Worm (Caenorhabditis elegans) whole organism, late embryonic: Measurements from ENCODE around the gene orc-2.

Source experiments
- F13H6.1 ChIP-seq: sonication (generic microtip); optimal IDR thresholded peaks from 2 replicates; lab custom pipeline; 2016; ENCODE audit warnings: missing genetic modification characterization, missing compliant biosample characterization
- K09A11.1 ChIP-seq: sonication (generic microtip); optimal IDR thresholded peaks from 2 replicates; lab custom pipeline; 2017; ENCODE audit warnings: antibody characterized with exemption, mild to moderate bottlenecking, missing genetic modification characterization, missing compliant biosample characterization; ENCODE audit not compliant: insufficient read depth
- Y22D7AL.16 ChIP-seq: sonication (generic microtip); optimal IDR thresholded peaks from 2 replicates; lab custom pipeline; 2016; ENCODE audit warnings: missing genetic modification characterization, missing compliant biosample characterization
- ahr-1 ChIP-seq: sonication (generic microtip); optimal IDR thresholded peaks from 2 replicates; lab custom pipeline; 2016; ENCODE audit warnings: missing genetic modification characterization, missing compliant biosample characterization
- ama-1 ChIP-seq: fragments of 150-350 bp; optimal IDR thresholded peaks from 2 replicates; lab custom pipeline; 2014
- ceh-14 ChIP-seq: sonication (generic microtip); optimal IDR thresholded peaks from 2 replicates; lab custom pipeline; 2016; ENCODE audit warnings: missing genotype, missing genetic modification characterization, missing compliant biosample characterization
- ceh-18 ChIP-seq: sonication (generic microtip); optimal IDR thresholded peaks from 2 replicates; lab custom pipeline; 2016; ENCODE audit warnings: missing genetic modification characterization, missing compliant biosample characterization
- ceh-19 ChIP-seq: fragments of 200-800 bp; sonication (Bioruptor generic); optimal IDR thresholded peaks from 2 replicates; lab custom pipeline; 2018; ENCODE audit warnings: mild to moderate bottlenecking, missing genetic modification characterization, missing compliant biosample characterization
- ceh-2 ChIP-seq: sonication (generic microtip); optimal IDR thresholded peaks from 2 replicates; lab custom pipeline; 2016; ENCODE audit warnings: missing genotype, missing genetic modification characterization, missing compliant biosample characterization
- ceh-24 ChIP-seq: sonication (generic microtip); optimal IDR thresholded peaks from 2 replicates; lab custom pipeline; 2016; ENCODE audit warnings: mild to moderate bottlenecking, missing genetic modification characterization, missing compliant biosample characterization
- ceh-31 ChIP-seq: sonication (generic microtip); optimal IDR thresholded peaks from 2 replicates; lab custom pipeline; 2016; ENCODE audit warnings: missing genetic modification characterization, missing compliant biosample characterization
- ceh-34 ChIP-seq: sonication (generic microtip); optimal IDR thresholded peaks from 2 replicates; lab custom pipeline; 2016; ENCODE audit warnings: mild to moderate bottlenecking, missing genetic modification characterization, missing compliant biosample characterization
- ceh-45 ChIP-seq: fragments of 200-800 bp; sonication (Bioruptor generic); IDR thresholded peaks from 2 replicates; pipeline ENCODE4 v1.3.6; 2022; ENCODE audit warnings: missing genetic modification reagents, missing genetic modification characterization, missing compliant biosample characterization
- ceh-9 ChIP-seq: sonication (generic microtip); optimal IDR thresholded peaks from 2 replicates; lab custom pipeline; 2016; ENCODE audit warnings: mild to moderate bottlenecking, missing genetic modification characterization, inconsistent platforms, missing compliant biosample characterization
- che-1 ChIP-seq: sonication (generic microtip); optimal IDR thresholded peaks from 2 replicates; lab custom pipeline; 2016; ENCODE audit warnings: mild to moderate bottlenecking, missing genetic modification characterization, missing compliant biosample characterization
- dmd-4 ChIP-seq: sonication (generic microtip); optimal IDR thresholded peaks from 2 replicates; lab custom pipeline; 2016; ENCODE audit warnings: borderline replicate concordance, missing genetic modification characterization, missing compliant biosample characterization
- dve-1 ChIP-seq: sonication (generic microtip); optimal IDR thresholded peaks from 2 replicates; lab custom pipeline; 2017; ENCODE audit warnings: antibody characterized with exemption, mild to moderate bottlenecking, missing genetic modification characterization, missing compliant biosample characterization
- elt-2 ChIP-seq: sonication (generic microtip); optimal IDR thresholded peaks from 2 replicates; lab custom pipeline; 2016; ENCODE audit warnings: missing genetic modification reagents, missing genetic modification characterization, missing compliant biosample characterization
- elt-4 ChIP-seq: sonication (generic microtip); optimal IDR thresholded peaks from 2 replicates; lab custom pipeline; 2016; ENCODE audit warnings: missing genetic modification characterization, missing compliant biosample characterization
- ets-4 ChIP-seq: sonication (generic microtip); optimal IDR thresholded peaks from 2 replicates; lab custom pipeline; 2016; ENCODE audit warnings: missing genetic modification characterization, missing compliant biosample characterization
- eyg-1 ChIP-seq: sonication (generic microtip); optimal IDR thresholded peaks from 2 replicates; lab custom pipeline; 2016; ENCODE audit warnings: missing genotype, missing genetic modification characterization, missing compliant biosample characterization
- fkh-10 ChIP-seq: fragments of 150-350 bp; optimal IDR thresholded peaks from 2 replicates; lab custom pipeline; 2014; ENCODE audit warnings: missing biosample characterization, missing genetic modification reagents, missing genetic modification characterization
- gmeb-2 ChIP-seq: sonication (generic microtip); optimal IDR thresholded peaks from 2 replicates; lab custom pipeline; 2016; ENCODE audit warnings: missing genetic modification characterization, inconsistent platforms, missing compliant biosample characterization
- hlh-15 ChIP-seq: sonication (generic microtip); optimal IDR thresholded peaks from 2 replicates; lab custom pipeline; 2016; ENCODE audit warnings: missing genetic modification characterization, missing compliant biosample characterization
- hlh-30 ChIP-seq: sonication (generic microtip); optimal IDR thresholded peaks from 2 replicates; lab custom pipeline; 2017; ENCODE audit warnings: antibody characterized with exemption, missing genetic modification characterization, missing compliant biosample characterization; ENCODE audit not compliant: insufficient read depth
- lin-11 ChIP-seq: fragments of 200-800 bp; sonication (Bioruptor generic); optimal IDR thresholded peaks from 2 replicates; lab custom pipeline; 2018; ENCODE audit warnings: mild to moderate bottlenecking, missing genetic modification characterization, missing compliant biosample characterization
- madf-2 ChIP-seq: sonication (generic microtip); optimal IDR thresholded peaks from 2 replicates; lab custom pipeline; 2017; ENCODE audit warnings: missing genetic modification characterization, missing compliant biosample characterization
- mec-3 ChIP-seq: sonication (generic microtip); optimal IDR thresholded peaks from 2 replicates; lab custom pipeline; 2016; ENCODE audit warnings: borderline replicate concordance, missing genetic modification characterization, missing compliant biosample characterization
- nfya-1 ChIP-seq: sonication (generic microtip); optimal IDR thresholded peaks from 2 replicates; lab custom pipeline; 2017; ENCODE audit warnings: missing genetic modification characterization, mild to moderate bottlenecking, missing compliant biosample characterization, antibody characterized with exemption, moderate library complexity
- nhr-11 ChIP-seq: fragments of 150-350 bp; optimal IDR thresholded peaks from 2 replicates; lab custom pipeline; 2014; ENCODE audit warnings: missing biosample characterization, missing genetic modification characterization
- nhr-232 ChIP-seq: sonication (generic microtip); optimal IDR thresholded peaks from 2 replicates; lab custom pipeline; 2016; ENCODE audit warnings: missing genetic modification characterization, missing compliant biosample characterization
- npax-4 ChIP-seq: sonication (generic microtip); optimal IDR thresholded peaks from 2 replicates; lab custom pipeline; 2016; ENCODE audit warnings: missing genetic modification characterization, missing compliant biosample characterization
- odd-2 ChIP-seq: sonication (generic microtip); optimal IDR thresholded peaks from 2 replicates; lab custom pipeline; 2017; ENCODE audit warnings: antibody characterized with exemption, mild to moderate bottlenecking, missing genetic modification characterization, missing compliant biosample characterization
- pag-3 ChIP-seq: sonication (generic microtip); optimal IDR thresholded peaks from 2 replicates; lab custom pipeline; 2016; ENCODE audit warnings: missing compliant biosample characterization, missing genetic modification characterization, borderline replicate concordance
- pax-1 ChIP-seq: fragments of 150-350 bp; optimal IDR thresholded peaks from 2 replicates; lab custom pipeline; 2014; ENCODE audit warnings: missing biosample characterization, missing genetic modification characterization
- pros-1 ChIP-seq: fragments of 150-350 bp; optimal IDR thresholded peaks from 2 replicates; lab custom pipeline; 2014; ENCODE audit warnings: missing biosample characterization, missing genetic modification reagents, missing genetic modification characterization
- ref-2 ChIP-seq: sonication (generic microtip); optimal IDR thresholded peaks from 2 replicates; lab custom pipeline; 2016; ENCODE audit warnings: missing genetic modification characterization, missing compliant biosample characterization
- rnt-1 ChIP-seq: sonication (generic microtip); optimal IDR thresholded peaks from 2 replicates; lab custom pipeline; 2016; ENCODE audit warnings: missing genetic modification characterization, missing compliant biosample characterization
- sdc-2 ChIP-seq: sonication (generic microtip); optimal IDR thresholded peaks from 2 replicates; lab custom pipeline; 2016; ENCODE audit warnings: missing genotype, missing genetic modification characterization, missing compliant biosample characterization
- sox-4 ChIP-seq: sonication (generic microtip); optimal IDR thresholded peaks from 2 replicates; lab custom pipeline; 2017; ENCODE audit warnings: mild to moderate bottlenecking, missing genetic modification characterization, inconsistent platforms, missing compliant biosample characterization
- syd-9 ChIP-seq: sonication (generic microtip); optimal IDR thresholded peaks from 2 replicates; lab custom pipeline; 2016; ENCODE audit warnings: mild to moderate bottlenecking, missing genetic modification characterization, moderate library complexity, missing compliant biosample characterization
- unc-42 ChIP-seq: sonication (generic microtip); optimal IDR thresholded peaks from 2 replicates; lab custom pipeline; 2016; ENCODE audit warnings: missing genotype, missing genetic modification characterization, missing compliant biosample characterization
- unc-55 ChIP-seq: sonication (generic microtip); optimal IDR thresholded peaks from 2 replicates; lab custom pipeline; 2017; ENCODE audit warnings: missing biosample characterization, missing genetic modification reagents, missing genetic modification characterization
- zip-5 ChIP-seq: sonication (generic microtip); optimal IDR thresholded peaks from 2 replicates; lab custom pipeline; 2016; ENCODE audit warnings: missing genetic modification characterization, missing compliant biosample characterization
- ztf-16 ChIP-seq: sonication (generic microtip); optimal IDR thresholded peaks from 2 replicates; lab custom pipeline; 2017; ENCODE audit warnings: missing genetic modification characterization, missing compliant biosample characterization

orc-2 gene

DNA sequence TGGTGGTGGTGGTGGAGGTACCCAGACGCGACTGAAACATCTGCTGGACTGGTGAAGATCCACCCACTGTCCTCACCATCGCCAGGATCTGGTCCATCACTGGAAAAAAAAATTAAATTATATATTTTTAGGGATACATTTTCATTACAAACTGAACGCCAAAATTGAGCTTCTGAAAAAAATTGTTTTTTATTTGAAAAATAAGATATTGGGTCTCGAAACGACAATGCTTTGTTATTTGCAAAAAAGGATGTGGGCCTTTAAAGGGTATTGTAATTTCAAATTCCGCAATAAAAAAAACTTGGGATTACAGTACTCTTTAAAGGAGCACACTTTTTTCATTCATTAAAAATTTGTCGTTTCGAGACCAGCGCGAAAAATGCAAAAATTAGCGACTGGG is 23.8 kb upstream of the orc-2 start, which contains the start of gene M106.2:
Gene M106.2, minus strand, starts transcription at position 101 of the 400 bp plus-strand sequence.
- no peak for TF ChIP-seq sox-4 (tag; lab: Kevin White, UChicago)
- no peak for TF ChIP-seq pag-3 (tag; lab: Kevin White, UChicago)
- no peak for TF ChIP-seq gmeb-2
- TF ChIP-seq syd-9 (tag; lab: Kevin White, UChicago) = no peak
- no peak for TF ChIP-seq lin-11 (tag; lab: Kevin White, UChicago)
- TF ChIP-seq unc-42 (tag; lab: Kevin White, UChicago) = no peak
- TF ChIP-seq odd-2 (tag; lab: Kevin White, UChicago) = no peak
- TF ChIP-seq ceh-9 (tag; lab: Kevin White, UChicago) = no peak
- TF ChIP-seq ahr-1 (tag; lab: Kevin White, UChicago) = no peak
- TF ChIP-seq nhr-232 = no peak
- no peak for TF ChIP-seq hlh-15
- TF ChIP-seq zip-5 = no peak
- no peak for TF ChIP-seq ceh-19 (GFP tag; lab: Kevin White, UChicago)
- no peak for TF ChIP-seq ama-1
- no peak for TF ChIP-seq K09A11.1
- TF ChIP-seq nhr-11 (tag; lab: Kevin White, UChicago) = no peak
- TF ChIP-seq dve-1 (tag; lab: Kevin White, UChicago) = no peak

DNA sequence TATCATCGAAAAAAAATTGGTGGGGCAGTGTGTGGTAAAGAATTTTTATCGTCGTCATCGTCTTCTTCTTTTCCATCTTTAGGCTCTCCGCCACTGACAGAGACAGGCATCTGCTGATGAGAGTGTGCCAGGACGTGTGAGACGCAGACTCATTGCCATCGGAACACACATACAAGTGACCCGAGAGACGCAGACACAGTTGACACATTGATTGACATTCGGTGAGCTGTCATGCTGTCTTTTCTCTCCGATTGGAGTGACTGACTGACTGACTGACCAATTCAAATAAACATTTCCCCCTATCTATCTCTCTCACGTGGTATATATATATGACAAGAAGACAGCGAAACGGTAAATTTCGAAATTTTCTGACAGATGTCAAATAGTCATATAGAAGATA is 22.6 kb upstream of the orc-2 start:
- TF ChIP-seq nfya-1 (tag; lab: Kevin White, UChicago) (peak; percentile 41), pax-1 (tag; lab: Kevin White, UChicago) (no peak), hlh-30 (peak; percentile 68), zip-5 (no peak), ref-2 (peak; percentile 31), ceh-18 (peak; percentile 54), unc-55 (GFP tag; lab: Kevin White, UChicago) (peak; percentile 100)

- TF ChIP-seq ceh-45 (GFP tag; lab: Robert Waterston, UW) (no peak), eyg-1 (tag; lab: Kevin White, UChicago) (no peak), dmd-4 (tag; lab: Kevin White, UChicago) (no peak), ama-1 (no peak), Y22D7AL.16 (tag; lab: Kevin White, UChicago) (no peak), pax-1 (tag; lab: Kevin White, UChicago) (no peak), ceh-2 (no peak), mec-3 (tag; lab: Kevin White, UChicago) (no peak)
These were observed 20.9 kb upstream of the orc-2 start for ce11 chrII:10852880-10853279.

DNA sequence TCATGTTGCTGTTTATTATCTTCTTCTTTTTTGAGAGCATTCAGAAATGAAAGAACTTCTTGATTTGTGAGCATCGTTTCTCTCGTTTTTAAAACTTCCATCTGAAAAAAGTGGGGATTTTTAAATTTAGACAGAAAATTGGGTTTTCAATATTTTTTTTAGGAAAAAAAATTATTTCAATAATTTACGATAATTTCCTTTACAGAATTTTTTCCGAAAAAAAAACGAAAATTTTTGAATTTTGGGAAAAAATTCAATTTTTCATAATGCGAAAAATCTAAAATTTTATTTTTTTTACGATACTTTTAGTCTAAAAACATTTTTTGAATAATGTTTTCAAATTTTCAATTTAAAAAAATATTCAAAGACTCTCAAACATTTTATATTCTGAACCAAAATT is 16.7 kb upstream of the orc-2 start, which contains the start of gene M106.7:
Gene M106.7, minus strand, starts transcription at position 101 of the 400 bp plus-strand sequence.
- TF ChIP-seq Y22D7AL.16 (tag; lab: Kevin White, UChicago) (no peak), dve-1 (tag; lab: Kevin White, UChicago) (no peak), eyg-1 (tag; lab: Kevin White, UChicago) (no peak), elt-4 (tag; lab: Kevin White, UChicago) (no peak), fkh-10 (no peak), ceh-19 (GFP tag; lab: Kevin White, UChicago) (no peak), ceh-14 (tag; lab: Kevin White, UChicago) (no peak), ref-2 (no peak), ceh-31 (tag; lab: Kevin White, UChicago) (no peak), F13H6.1 (tag; lab: Kevin White, UChicago) (no peak), npax-4 (tag; lab: Kevin White, UChicago) (no peak)

DNA sequence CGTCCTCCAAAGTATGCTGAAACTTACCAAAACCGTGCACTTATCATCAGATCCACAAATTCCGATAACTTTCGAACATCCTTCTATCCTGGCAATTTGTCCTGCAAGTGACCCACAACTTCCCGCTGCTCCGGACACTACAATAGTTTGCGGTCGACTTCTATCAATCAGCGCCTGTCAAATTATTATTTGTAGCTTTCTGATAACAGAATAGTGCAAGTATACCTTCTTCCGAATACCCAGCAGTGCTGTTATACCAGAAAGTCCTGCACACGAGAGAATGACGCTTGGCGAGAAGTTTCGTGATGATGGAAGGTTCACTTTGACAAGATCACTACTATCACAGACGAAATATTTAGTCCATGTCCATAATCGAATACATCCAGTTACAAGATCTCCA is 14.4 kb upstream of the orc-2 start:
- no peak for TF ChIP-seq rnt-1 (tag; lab: Kevin White, UChicago)
- TF ChIP-seq ceh-34 = no peak
- TF ChIP-seq ztf-16 (tag; lab: Kevin White, UChicago) = no peak
- no peak for TF ChIP-seq ceh-19 (GFP tag; lab: Kevin White, UChicago)
- no peak for TF ChIP-seq unc-55 (GFP tag; lab: Kevin White, UChicago)
- no peak for TF ChIP-seq pros-1
- no peak for TF ChIP-seq ets-4 (tag; lab: Kevin White, UChicago)
- no peak for TF ChIP-seq ceh-24 (tag; lab: Kevin White, UChicago)
- no peak for TF ChIP-seq ceh-14 (tag; lab: Kevin White, UChicago)
- no peak for TF ChIP-seq elt-2 (tag; lab: Kevin White, UChicago)
- no peak for TF ChIP-seq Y22D7AL.16 (tag; lab: Kevin White, UChicago)
- no peak for TF ChIP-seq madf-2
- TF ChIP-seq nfya-1 (tag; lab: Kevin White, UChicago) = no peak
- no peak for TF ChIP-seq ceh-45 (GFP tag; lab: Robert Waterston, UW)
- no peak for TF ChIP-seq nhr-232
- TF ChIP-seq gmeb-2 = no peak
- TF ChIP-seq che-1 (tag; lab: Kevin White, UChicago) = no peak
- TF ChIP-seq K09A11.1 = no peak
- no peak for TF ChIP-seq sdc-2 (tag; lab: Kevin White, UChicago)
